Worm (Caenorhabditis elegans): ENCODE data around the gene nep-1.

DNA sequence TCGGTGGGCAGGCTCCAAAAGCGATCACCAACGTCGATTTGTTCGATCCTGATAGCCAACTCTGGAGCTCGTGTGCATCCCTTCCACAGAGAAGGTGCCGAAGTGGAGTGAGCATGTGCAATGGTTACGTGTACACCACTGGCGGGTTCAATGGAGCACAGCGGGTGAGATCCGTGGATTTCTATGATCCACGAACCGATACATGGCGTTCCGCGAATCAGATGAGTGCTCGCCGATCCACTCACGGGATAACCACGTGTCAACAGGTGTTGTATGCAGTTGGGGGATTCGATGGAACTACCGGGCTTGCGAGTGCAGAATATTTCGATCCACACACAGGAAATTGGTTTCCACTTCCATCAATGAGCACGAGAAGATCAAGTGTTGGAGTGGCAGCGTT is 33.9 kb upstream of the nep-1 start:
- TF ChIP-seq nfya-1 (tag; optimal IDR thresholded peaks at IDR 0.05; ENCODE audit: insufficient read depth) (no peak), nhr-23 (tag; optimal IDR thresholded peaks at IDR 0.05) (no peak), nhr-12 (tag; optimal IDR thresholded peaks at IDR 0.05) (no peak), tbx-2 (tag; optimal IDR thresholded peaks at IDR 0.05) (no peak)

Data from whole organism, L3 larva.